Fruit fly (Drosophila melanogaster) whole organism, wandering third instar larva: ENCODE data around the gene RhoGEF64C.
A peak's percentile ranks its signal among the peaks of the same experiment; 100 is the strongest.

ENCODE experiments used
- Abd-B ChIP-seq: fragments of >200 bp; optimal IDR thresholded peaks from 2 replicates; lab custom pipeline; 2017; ENCODE audit warnings: missing biosample characterization, missing genetic modification characterization
- CG32264 ChIP-seq: fragments of 200-800 bp; sonication (Bioruptor generic); optimal IDR thresholded peaks from 2 replicates; lab custom pipeline; 2016; ENCODE audit warnings: missing biosample characterization, missing genetic modification characterization
- CrebA ChIP-seq: fragments of 200-800 bp; sonication (Bioruptor generic); optimal IDR thresholded peaks from 2 replicates; lab custom pipeline; 2016; ENCODE audit warnings: missing biosample characterization, mild to moderate bottlenecking, missing genetic modification characterization, borderline replicate concordance
- Dif ChIP-seq: fragments of 200-275, 200-300 bp; sonication (Bioruptor generic); optimal IDR thresholded peaks from 2 replicates; lab custom pipeline; 2018; ENCODE audit warnings: missing biosample characterization, missing genetic modification characterization; ENCODE audit not compliant: partially characterized antibody
- GATAd ChIP-seq: sonication (Bioruptor generic); optimal IDR thresholded peaks from 2 replicates; lab custom pipeline; 2016; ENCODE audit warnings: missing biosample characterization, missing genetic modification characterization
- Hnf4 ChIP-seq: fragments of 200-800 bp; sonication (Bioruptor generic); optimal IDR thresholded peaks from 2 replicates; lab custom pipeline; 2016; ENCODE audit warnings: missing biosample characterization, mild to moderate bottlenecking, missing genetic modification characterization
- Hr83 ChIP-seq: fragments of 200-300 bp; sonication (Bioruptor generic); optimal IDR thresholded peaks from 2 replicates; lab custom pipeline; 2016; ENCODE audit warnings: missing biosample characterization, mild to moderate bottlenecking, missing genetic modification characterization, moderate library complexity; ENCODE audit not compliant: poor library complexity, severe bottlenecking
- Jra ChIP-seq: sonication (Bioruptor generic); optimal IDR thresholded peaks from 2 replicates; lab custom pipeline; 2016; ENCODE audit warnings: missing biosample characterization, missing genetic modification characterization
- Mio ChIP-seq: sonication (Bioruptor generic); optimal IDR thresholded peaks from 2 replicates; lab custom pipeline; 2016; ENCODE audit warnings: missing biosample characterization, missing genetic modification characterization
- Myc ChIP-seq: fragments of >200 bp; optimal IDR thresholded peaks from 2 replicates; lab custom pipeline; 2017
- N ChIP-seq: fragments of >200 bp; optimal IDR thresholded peaks from 2 replicates; lab custom pipeline; 2018; ENCODE audit warnings: missing biosample characterization, missing external identifiers, missing genetic modification characterization
- OdsH ChIP-seq: fragments of 200-800 bp; sonication (Bioruptor generic); optimal IDR thresholded peaks from 2 replicates; lab custom pipeline; 2016; ENCODE audit warnings: missing biosample characterization, mild to moderate bottlenecking, missing genetic modification characterization
- Rel ChIP-seq, 2 experiments: fragments of 200-800 bp; sonication (Bioruptor generic) in 1 of 2; optimal IDR thresholded peaks; 2 replicates in 1 of 2; 3 replicates in 1 of 2; lab custom pipeline; 2016 to 2019; ENCODE audit warnings: mild to moderate bottlenecking in 2 of 2, missing biosample characterization in 2 of 2, missing genetic modification characterization in 2 of 2, moderate library complexity in 1 of 2
- Vsx2 ChIP-seq: fragments of 200-300, 225-300 bp; sonication (Bioruptor generic); optimal IDR thresholded peaks from 2 replicates; lab custom pipeline; 2018; ENCODE audit warnings: missing biosample characterization, missing genetic modification characterization; ENCODE audit not compliant: partially characterized antibody
- br ChIP-seq: fragments of 200-800 bp; sonication (Bioruptor generic); optimal IDR thresholded peaks from 2 replicates; lab custom pipeline; 2016; ENCODE audit warnings: missing biosample characterization, missing genetic modification characterization
- dl ChIP-seq, 2 experiments: fragments of 175-275, 200-275 bp in 1 of 2; fragments of 200-275 bp in 1 of 2; sonication (Bioruptor generic); optimal IDR thresholded peaks; lab custom pipeline; 2018; ENCODE audit warnings: mild to moderate bottlenecking in 2 of 2, missing biosample characterization in 2 of 2, missing genetic modification characterization in 2 of 2, moderate library complexity in 2 of 2; ENCODE audit not compliant: partially characterized antibody in 2 of 2, insufficient read depth in 1 of 2
- dmrt93B ChIP-seq: fragments of 200-800 bp; sonication (Bioruptor generic); optimal IDR thresholded peaks from 2 replicates; lab custom pipeline; 2018; ENCODE audit warnings: missing biosample characterization, mild to moderate bottlenecking, missing genetic modification characterization
- foxo ChIP-seq, 2 experiments: fragments of 200-800 bp; sonication (Bioruptor generic); optimal IDR thresholded peaks; 2 replicates in 1 of 2; 3 replicates in 1 of 2; lab custom pipeline; 2016 to 2017; ENCODE audit warnings: missing biosample characterization in 2 of 2, missing genetic modification characterization in 2 of 2
- h ChIP-seq: fragments of 200-800 bp; sonication (Bioruptor generic); optimal IDR thresholded peaks from 3 replicates; lab custom pipeline; 2016; ENCODE audit warnings: missing biosample characterization, mild to moderate bottlenecking, missing genetic modification characterization
- lola ChIP-seq: fragments of >200 bp; optimal IDR thresholded peaks from 2 replicates; lab custom pipeline; 2017; ENCODE audit warnings: missing biosample characterization, missing genetic modification characterization
- pan ChIP-seq: fragments of >200 bp; optimal IDR thresholded peaks from 2 replicates; lab custom pipeline; 2017
- psq ChIP-seq: fragments of 200-800 bp; sonication (Bioruptor generic); optimal IDR thresholded peaks from 3 replicates; lab custom pipeline; 2017; ENCODE audit warnings: missing biosample characterization, mild to moderate bottlenecking, missing genetic modification characterization, moderate library complexity
- sage ChIP-seq: fragments of 200-800 bp; sonication (Bioruptor generic); optimal IDR thresholded peaks from 2 replicates; lab custom pipeline; 2016; ENCODE audit warnings: missing biosample characterization, mild to moderate bottlenecking, missing genetic modification characterization
- tai ChIP-seq: sonication (Bioruptor generic); optimal IDR thresholded peaks from 2 replicates; lab custom pipeline; 2016; ENCODE audit warnings: missing biosample characterization, missing genetic modification characterization

RhoGEF64C gene

dm6 chr3L:4840039-4840939 lies 147.7 kb downstream of the RhoGEF64C start, which contains the start of gene CG13707:
Gene CG13707, minus strand, starts transcription at chr3L:4840108.
- no peak for TF ChIP-seq Mio
- TF ChIP-seq Vsx2 = peak; percentile 53
- no peak for TF ChIP-seq psq (GFP tag; lab: Kevin White, UChicago)
- TF ChIP-seq foxo (GFP tag; optimal IDR thresholded peaks at IDR 0.05; lab: Kevin White, UChicago) = no peak
- no peak for TF ChIP-seq OdsH (GFP tag; lab: Kevin White, UChicago)
- TF ChIP-seq Myc (lab: Kevin White, UChicago) = peak; percentile 88
- no peak for TF ChIP-seq Hnf4
- peak; percentile 86 for TF ChIP-seq N
- TF ChIP-seq dl (GFP tag; optimal IDR thresholded peaks at IDR 0.05; lab: Kevin White, UChicago; ENCODE audit: insufficient read depth in 1 of 2, partially characterized antibody in 2 of 2) = no peak
- peak; percentile 20 for TF ChIP-seq Dif (GFP tag; lab: Kevin White, UChicago)
- TF ChIP-seq pan (lab: Kevin White, UChicago) = no peak
- TF ChIP-seq CG32264 (GFP tag; lab: Kevin White, UChicago) = no peak
- no peak for TF ChIP-seq Abd-B (GFP tag; lab: Kevin White, UChicago)
- TF ChIP-seq GATAd = no peak
- TF ChIP-seq, all 38 proteins: peak for 4

- no peak for TF ChIP-seq Rel (GFP tag; optimal IDR thresholded peaks at IDR 0.05; lab: Kevin White, UChicago)
- no peak for TF ChIP-seq Rel (tag; optimal IDR thresholded peaks at IDR 0.05; lab: Kevin White, UChicago)
- no peak for TF ChIP-seq CrebA (GFP tag; lab: Kevin White, UChicago)
- TF ChIP-seq OdsH (GFP tag; lab: Kevin White, UChicago) = no peak
- no peak for TF ChIP-seq Hnf4
- no peak for TF ChIP-seq Hr83 (GFP tag; lab: Kevin White, UChicago)
- TF ChIP-seq tai (GFP tag; lab: Kevin White, UChicago) = no peak
- no peak for TF ChIP-seq sage (GFP tag; lab: Kevin White, UChicago)
- TF ChIP-seq Jra (GFP tag; lab: Kevin White, UChicago) = no peak
- no peak for TF ChIP-seq dmrt93B (GFP tag; lab: Kevin White, UChicago)
- no peak for TF ChIP-seq CG32264 (GFP tag; lab: Kevin White, UChicago)
- TF ChIP-seq lola (GFP tag; lab: Kevin White, UChicago) = no peak
- no peak for TF ChIP-seq Mio
- no peak for TF ChIP-seq h
Observed at dm6 chr3L:4842710-4843109, 150.1 kb downstream of the RhoGEF64C start.

- no peak for TF ChIP-seq br (GFP tag; lab: Kevin White, UChicago)
- TF ChIP-seq, all 38 proteins: peak for 0
Observed at dm6 chr3L:4843428-4843827, 150.8 kb downstream of the RhoGEF64C start.

dm6 chr3L:4844792-4845191 lies 152.2 kb downstream of the RhoGEF64C start:
- no peak for TF ChIP-seq br (GFP tag; lab: Kevin White, UChicago)
- TF ChIP-seq Dif (GFP tag; lab: Kevin White, UChicago) = no peak
